Worm (Caenorhabditis elegans) whole organism, young adult: Measurements from ENCODE around the gene C18A11.1.
A peak's percentile ranks its signal among the peaks of the same experiment; 100 is the strongest.

ENCODE experiments used
- B0035.1 ChIP-seq: sonication (generic microtip); optimal IDR thresholded peaks from 2 replicates; lab custom pipeline; 2016; ENCODE audit warnings: missing genetic modification characterization, mild to moderate bottlenecking, missing compliant biosample characterization, missing genotype, missing genetic modification reagents
- dpl-1 ChIP-seq: fragments of 150-350 bp; optimal IDR thresholded peaks from 2 replicates; lab custom pipeline; 2014; ENCODE audit warnings: missing biosample characterization, missing genetic modification reagents, missing genetic modification characterization
- him-1 ChIP-seq: sonication (generic microtip); optimal IDR thresholded peaks from 2 replicates; lab custom pipeline; 2016; ENCODE audit warnings: missing genotype, missing genetic modification reagents, missing genetic modification characterization, missing compliant biosample characterization
- lag-1 ChIP-seq: fragments of 200-800 bp; sonication (Bioruptor generic); IDR thresholded peaks from 2 replicates; pipeline ENCODE4 v1.3.6; 2022; ENCODE audit warnings: missing genetic modification reagents, missing genetic modification characterization, missing compliant biosample characterization
- lin-35 ChIP-seq, 3 experiments: fragments of 150-350 bp in 2 of 3; sonication (generic microtip) in 1 of 3; optimal IDR thresholded peaks; 2 replicates each; lab custom pipeline; 2014 to 2018; ENCODE audit warnings: missing biosample characterization in 3 of 3, missing genetic modification characterization in 3 of 3, missing genetic modification reagents in 3 of 3
- pha-4 ChIP-seq: fragments of 150-350 bp; sonication (generic microtip); optimal IDR thresholded peaks from 2 replicates; lab custom pipeline; 2014; ENCODE audit warnings: missing biosample characterization, missing genetic modification reagents, missing genetic modification characterization

DNA sequence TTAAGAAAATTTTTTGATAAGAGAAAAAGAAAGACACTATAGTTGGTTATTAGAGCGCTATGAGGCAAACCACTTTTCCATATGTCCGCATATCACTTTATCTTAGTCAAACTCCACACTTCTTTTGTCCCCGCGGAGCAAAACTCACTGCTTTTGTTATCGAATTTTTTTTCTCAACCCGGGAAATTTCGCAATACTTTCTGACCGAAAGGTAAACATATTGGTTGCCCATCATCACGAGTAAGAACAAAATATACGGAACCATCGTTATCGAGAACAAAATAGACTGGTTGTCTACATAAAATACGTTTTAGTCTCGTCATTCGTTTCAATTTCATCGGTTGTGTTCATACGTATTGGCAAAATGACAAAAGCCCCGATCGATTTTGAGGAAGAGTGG is at the start of gene C18A11.1:
- TF ChIP-seq lin-35 (GFP tag; optimal IDR thresholded peaks at IDR 0.05; lab: Kevin White, UChicago) (no peak), pha-4 (tag; lab: Kevin White, UChicago) (peak; percentile 90), lag-1 (GFP tag; lab: Robert Waterston, UW) (no peak), B0035.1 (tag; lab: Kevin White, UChicago) (no peak), dpl-1 (no peak), him-1 (tag; lab: Kevin White, UChicago) (no peak)
